Worm (Caenorhabditis elegans): ENCODE data around the gene skr-14.

ce11 chrV:4428202-4428601 lies 6.8 kb upstream of the skr-14 start, which contains the start of gene Y47D7A.11:
- no peak for TF ChIP-seq unc-39 (tag; optimal IDR thresholded peaks at IDR 0.05)
- no peak for TF ChIP-seq ZK546.5 (tag; optimal IDR thresholded peaks at IDR 0.05)
- TF ChIP-seq unc-62 (GFP tag; optimal IDR thresholded peaks at IDR 0.05), result no peak
- no peak for TF ChIP-seq lsy-2 (tag; optimal IDR thresholded peaks at IDR 0.05)
- TF ChIP-seq alr-1 (tag; optimal IDR thresholded peaks at IDR 0.05), result no peak

All from whole organism, L2 larva.